Worm (Caenorhabditis elegans) whole organism, L3 larva: ENCODE results near the gene C43H6.12.

Experiments used
- R02D3.7 ChIP-seq: fragments of 150-350 bp; optimal IDR thresholded peaks from 2 replicates; lab custom pipeline; 2014; ENCODE audit warnings: missing biosample characterization, missing genetic modification characterization
- ZK546.5 ChIP-seq: sonication (generic microtip); optimal IDR thresholded peaks from 2 replicates; lab custom pipeline; 2017; ENCODE audit warnings: missing biosample characterization, missing genetic modification characterization
- aly-2 ChIP-seq: fragments of 150-350 bp; optimal IDR thresholded peaks from 2 replicates; lab custom pipeline; 2014; ENCODE audit warnings: missing biosample characterization, missing genetic modification characterization
- ceh-28 ChIP-seq: fragments of 150-350 bp; optimal IDR thresholded peaks from 2 replicates; lab custom pipeline; 2014; ENCODE audit warnings: missing biosample characterization, missing genetic modification reagents, missing genetic modification characterization
- ceh-82 ChIP-seq: fragments of 150-350 bp; optimal IDR thresholded peaks from 2 replicates; lab custom pipeline; 2014; ENCODE audit warnings: missing biosample characterization, missing genetic modification characterization
- ceh-9 ChIP-seq: sonication (generic microtip); optimal IDR thresholded peaks from 2 replicates; lab custom pipeline; 2018; ENCODE audit warnings: missing biosample characterization, missing genetic modification characterization
- egl-27 ChIP-seq: sonication (generic microtip); optimal IDR thresholded peaks from 4 replicates; lab custom pipeline; 2017; ENCODE audit warnings: missing biosample characterization, missing genetic modification reagents, missing genetic modification characterization
- egl-5 ChIP-seq: fragments of 150-350 bp; optimal IDR thresholded peaks from 2 replicates; lab custom pipeline; 2017; ENCODE audit warnings: missing biosample characterization, missing genetic modification reagents, missing genetic modification characterization, inconsistent platforms
- elt-1 ChIP-seq: fragments of 150-350 bp; optimal IDR thresholded peaks from 2 replicates; lab custom pipeline; 2014; ENCODE audit warnings: missing biosample characterization, missing genetic modification characterization
- elt-2 ChIP-seq: sonication (generic microtip); optimal IDR thresholded peaks from 2 replicates; lab custom pipeline; 2016; ENCODE audit warnings: missing genetic modification reagents, mild to moderate bottlenecking, missing genetic modification characterization, missing compliant biosample characterization
- eor-1 ChIP-seq, 2 experiments: fragments of 150-350 bp; optimal IDR thresholded peaks; 2 replicates each; lab custom pipeline; 2014 to 2018; ENCODE audit warnings: missing biosample characterization in 2 of 2, missing genetic modification characterization in 2 of 2
- fkh-10 ChIP-seq: sonication (generic microtip); optimal IDR thresholded peaks from 2 replicates; lab custom pipeline; 2017; ENCODE audit warnings: missing biosample characterization, missing genetic modification reagents, missing genetic modification characterization
- fkh-2 ChIP-seq: fragments of 150-350 bp; optimal IDR thresholded peaks from 2 replicates; lab custom pipeline; 2014; ENCODE audit warnings: missing biosample characterization, missing genetic modification reagents, missing genetic modification characterization
- jun-1 ChIP-seq: fragments of 150-350 bp; optimal IDR thresholded peaks from 2 replicates; lab custom pipeline; 2014; ENCODE audit warnings: missing biosample characterization, missing genetic modification reagents, missing genetic modification characterization
- lin-15B ChIP-seq: fragments of 150-350 bp; optimal IDR thresholded peaks from 2 replicates; lab custom pipeline; 2014; ENCODE audit warnings: missing biosample characterization, missing genetic modification characterization
- lsy-12 ChIP-seq: sonication (generic microtip); optimal IDR thresholded peaks from 2 replicates; lab custom pipeline; 2016; ENCODE audit warnings: mild to moderate bottlenecking, missing genetic modification characterization, missing compliant biosample characterization
- nfya-1 ChIP-seq: sonication (generic microtip); optimal IDR thresholded peaks from 2 replicates; lab custom pipeline; 2017; ENCODE audit warnings: missing genetic modification characterization, mild to moderate bottlenecking, missing compliant biosample characterization, antibody characterized with exemption, moderate library complexity; ENCODE audit not compliant: insufficient read depth
- nhr-11 ChIP-seq: fragments of 150-350 bp; optimal IDR thresholded peaks from 2 replicates; lab custom pipeline; 2014; ENCODE audit warnings: missing biosample characterization, missing genetic modification characterization
- nhr-12 ChIP-seq: fragments of 150-350 bp; optimal IDR thresholded peaks from 2 replicates; lab custom pipeline; 2014; ENCODE audit warnings: missing biosample characterization, missing genetic modification characterization
- nhr-237 ChIP-seq: fragments of 150-350 bp; optimal IDR thresholded peaks from 2 replicates; lab custom pipeline; 2014; ENCODE audit warnings: missing biosample characterization, missing genetic modification characterization
- nhr-25 ChIP-seq: sonication (generic microtip); optimal IDR thresholded peaks from 2 replicates; lab custom pipeline; 2017; ENCODE audit warnings: missing biosample characterization, missing genetic modification characterization
- nhr-28 ChIP-seq: fragments of 150-350 bp; optimal IDR thresholded peaks from 2 replicates; lab custom pipeline; 2014; ENCODE audit warnings: missing biosample characterization, missing genetic modification characterization
- nhr-43 ChIP-seq: sonication (generic microtip); optimal IDR thresholded peaks from 2 replicates; lab custom pipeline; 2016; ENCODE audit warnings: mild to moderate bottlenecking, missing genetic modification characterization, missing compliant biosample characterization; ENCODE audit not compliant: poor library complexity, severe bottlenecking
- nhr-67 ChIP-seq: fragments of 150-350 bp; optimal IDR thresholded peaks from 2 replicates; lab custom pipeline; 2014; ENCODE audit warnings: missing biosample characterization, missing genetic modification characterization
- nhr-76 ChIP-seq: fragments of 150-350 bp; sonication (generic microtip); optimal IDR thresholded peaks from 5 replicates; lab custom pipeline; 2014; ENCODE audit warnings: missing biosample characterization, missing genetic modification characterization
- nhr-77 ChIP-seq: fragments of 150-350 bp; optimal IDR thresholded peaks from 2 replicates; lab custom pipeline; 2014; ENCODE audit warnings: missing biosample characterization, missing genetic modification characterization
- pha-4 ChIP-seq: fragments of 150-350 bp; optimal IDR thresholded peaks from 2 replicates; lab custom pipeline; 2014; ENCODE audit warnings: missing biosample characterization, missing genetic modification reagents, missing genetic modification characterization
- pqm-1 ChIP-seq: fragments of 150-350 bp; optimal IDR thresholded peaks from 2 replicates; lab custom pipeline; 2017; ENCODE audit warnings: missing biosample characterization, missing genetic modification characterization, inconsistent platforms
- skn-1 ChIP-seq: fragments of 150-350 bp; optimal IDR thresholded peaks from 2 replicates; lab custom pipeline; 2014; ENCODE audit warnings: missing biosample characterization, missing genetic modification characterization
- snpc-4 ChIP-seq: fragments of 150-350 bp; optimal IDR thresholded peaks from 2 replicates; lab custom pipeline; 2014; ENCODE audit warnings: missing biosample characterization, missing genetic modification characterization
- unc-62 ChIP-seq: fragments of 150-350 bp; sonication (generic microtip); optimal IDR thresholded peaks from 4 replicates; lab custom pipeline; 2014; ENCODE audit warnings: missing biosample characterization, missing genetic modification reagents, missing genetic modification characterization
- ztf-11 ChIP-seq: fragments of 150-350 bp; optimal IDR thresholded peaks from 2 replicates; lab custom pipeline; 2014; ENCODE audit warnings: missing biosample characterization, missing genetic modification characterization
- ztf-4 ChIP-seq: fragments of 150-350 bp; optimal IDR thresholded peaks from 2 replicates; lab custom pipeline; 2014; ENCODE audit warnings: missing biosample characterization, missing genetic modification characterization

C43H6.12 gene

ce11 chrX:2364703-2365299, 44.6 kb upstream of the C43H6.12 start (continued):
- TF ChIP-seq nhr-11 (tag; lab: Kevin White, UChicago) (peak; percentile 70), elt-2 (tag; lab: Kevin White, UChicago) (peak; percentile 74), eor-1 (tag; optimal IDR thresholded peaks at IDR 0.05; lab: Kevin White, UChicago) (peak in 1 of 2 experiments; percentile 48), nhr-43 (tag; lab: Kevin White, UChicago) (peak; percentile 97), lsy-12 (peak; percentile 88)

- TF ChIP-seq nhr-28 (tag; lab: Kevin White, UChicago) (no peak), eor-1 (tag; optimal IDR thresholded peaks at IDR 0.05; lab: Kevin White, UChicago) (no peak), nhr-77 (no peak), egl-5 (tag; lab: Kevin White, UChicago) (no peak), nhr-67 (tag; lab: Kevin White, UChicago) (no peak), aly-2 (tag; lab: Kevin White, UChicago) (no peak), ceh-28 (tag; lab: Kevin White, UChicago) (no peak), lsy-12 (no peak), R02D3.7 (tag; lab: Kevin White, UChicago) (no peak), fkh-10 (GFP tag; lab: Kevin White, UChicago) (no peak), nhr-11 (tag; lab: Kevin White, UChicago) (no peak), ceh-82 (tag; lab: Kevin White, UChicago) (no peak), nfya-1 (tag; lab: Kevin White, UChicago) (no peak), ZK546.5 (no peak), ceh-9 (no peak), nhr-237 (tag; lab: Kevin White, UChicago) (no peak), pqm-1 (no peak), ztf-11 (tag; lab: Kevin White, UChicago) (no peak), fkh-2 (tag; lab: Kevin White, UChicago) (no peak)
Observed at ce11 chrX:2365890-2366289, 43.5 kb upstream of the C43H6.12 start, which contains the start of gene T24D8.6. T24D8.6 (minus strand) TSS chrX:2365990.

ce11 chrX:2368042-2368814, 41.2 kb upstream of the C43H6.12 start:
- TF ChIP-seq pha-4 (tag; lab: Kevin White, UChicago) (peak; percentile 79), ceh-28 (tag; lab: Kevin White, UChicago) (peak; percentile 11), nhr-25 (peak; percentile 80), snpc-4 (tag; lab: Kevin White, UChicago) (peak; percentile 20), jun-1 (tag; lab: Kevin White, UChicago) (peak; percentile 5), elt-1 (tag; lab: Kevin White, UChicago) (no peak), fkh-10 (GFP tag; lab: Kevin White, UChicago) (no peak), egl-27 (tag; lab: Kevin White, UChicago) (no peak), ztf-4 (tag; lab: Kevin White, UChicago) (no peak), pqm-1 (no peak), R02D3.7 (tag; lab: Kevin White, UChicago) (no peak), skn-1 (no peak), elt-2 (tag; lab: Kevin White, UChicago) (no peak), nhr-11 (tag; lab: Kevin White, UChicago) (no peak)

ce11 chrX:2369073-2369472, 40.3 kb upstream of the C43H6.12 start:
- TF ChIP-seq pha-4 (tag; lab: Kevin White, UChicago), result peak; percentile 70
- no peak for TF ChIP-seq nhr-237 (tag; lab: Kevin White, UChicago)
- TF ChIP-seq egl-5 (tag; lab: Kevin White, UChicago), result no peak
- peak; percentile 27 for TF ChIP-seq elt-2 (tag; lab: Kevin White, UChicago)
- no peak for TF ChIP-seq nhr-76 (tag; lab: Kevin White, UChicago)
- no peak for TF ChIP-seq nhr-12 (tag; lab: Kevin White, UChicago)
- TF ChIP-seq lin-15B, result no peak
- TF ChIP-seq unc-62 (GFP tag; lab: Kevin White, UChicago), result no peak
- TF ChIP-seq pqm-1, result peak; percentile 66
